Fruit fly (Drosophila melanogaster): ENCODE results near the gene CG3609.

Gene CG3609

dm6 chr2L:2382971-2383370, 8.5 kb upstream of the CG3609 start, which contains the start of gene PIG-Wa:
Gene PIG-Wa, plus strand, starts transcription at chr2L:2383202.
- no peak for TF ChIP-seq noc (tag; optimal IDR thresholded peaks at IDR 0.05)

- peak; percentile 69 for TF ChIP-seq noc (tag; optimal IDR thresholded peaks at IDR 0.05)
Measured at dm6 chr2L:2380805-2381204, 6.4 kb upstream of the CG3609 start, which contains the start of gene Eogt. Gene Eogt, plus strand, starts transcription at chr2L:2381097.

- TF ChIP-seq noc (tag; optimal IDR thresholded peaks at IDR 0.05), result no peak
Measured at dm6 chr2L:2376418-2376702, 1.9 kb upstream of the CG3609 start.

dm6 chr2L:2375655-2376417, 1.4 kb upstream of the CG3609 start, which contains the start of gene Atxn7:
Gene Atxn7, plus strand, starts transcription at chr2L:2375841.
- peak; percentile 2 for TF ChIP-seq noc (tag; optimal IDR thresholded peaks at IDR 0.05)

dm6 chr2L:2372112-2372449, 2.3 kb downstream of the CG3609 start:
- TF ChIP-seq noc (tag; optimal IDR thresholded peaks at IDR 0.05), result no peak

- TF ChIP-seq noc (tag; optimal IDR thresholded peaks at IDR 0.05), result peak; percentile 46
Measured at dm6 chr2L:2371406-2372111, 2.9 kb downstream of the CG3609 start, which contains the start of gene CG3597. Gene CG3597, minus strand, starts transcription at chr2L:2371524.

- no peak for TF ChIP-seq noc (tag; optimal IDR thresholded peaks at IDR 0.05)
Measured at dm6 chr2L:2370352-2370751, 4.1 kb downstream of the CG3609 start.

dm6 chr2L:2365655-2366214, 8.7 kb downstream of the CG3609 start:
- no peak for TF ChIP-seq noc (tag; optimal IDR thresholded peaks at IDR 0.05)

dm6 chr2L:2365077-2365651, 9.3 kb downstream of the CG3609 start, which contains the start of the genes Rab5 and Axud1:
Gene Rab5, minus strand, starts transcription at chr2L:2365273.
Gene Axud1, plus strand, starts transcription at chr2L:2365345.
- TF ChIP-seq noc (tag; optimal IDR thresholded peaks at IDR 0.05), result no peak

- TF ChIP-seq noc (tag; optimal IDR thresholded peaks at IDR 0.05), result no peak
Measured at dm6 chr2L:2364200-2364754, 10.2 kb downstream of the CG3609 start.

dm6 chr2L:2363626-2364147, 10.7 kb downstream of the CG3609 start:
- peak; percentile 93 for TF ChIP-seq noc (tag; optimal IDR thresholded peaks at IDR 0.05)

dm6 chr2L:2362808-2363394, 11.5 kb downstream of the CG3609 start:
- TF ChIP-seq noc (tag; optimal IDR thresholded peaks at IDR 0.05), result no peak

dm6 chr2L:2361893-2362807, 12.3 kb downstream of the CG3609 start:
- no peak for TF ChIP-seq noc (tag; optimal IDR thresholded peaks at IDR 0.05)

- no peak for TF ChIP-seq noc (tag; optimal IDR thresholded peaks at IDR 0.05)
Measured at dm6 chr2L:2357228-2357656, 17.2 kb downstream of the CG3609 start, which contains the start of gene CG9967. Gene CG9967, minus strand, starts transcription at chr2L:2357356.
